Worm (Caenorhabditis elegans) whole organism, late embryonic: ENCODE data around the gene spe-29.

ENCODE experiments used
- C08G9.2 ChIP-seq: sonication (generic microtip); optimal IDR thresholded peaks from 2 replicates; lab custom pipeline; 2016; ENCODE audit warnings: mild to moderate bottlenecking, missing genetic modification characterization, moderate library complexity, missing compliant biosample characterization
- C38D4.7 ChIP-seq: fragments of 200-800 bp; sonication (Bioruptor generic); optimal IDR thresholded peaks from 2 replicates; lab custom pipeline; 2018; ENCODE audit warnings: mild to moderate bottlenecking, missing genetic modification characterization, moderate library complexity, missing compliant biosample characterization
- F13H6.1 ChIP-seq: sonication (generic microtip); optimal IDR thresholded peaks from 2 replicates; lab custom pipeline; 2016; ENCODE audit warnings: missing genetic modification characterization, missing compliant biosample characterization
- K02D7.2 ChIP-seq: sonication (generic microtip); optimal IDR thresholded peaks from 2 replicates; lab custom pipeline; 2017; ENCODE audit warnings: mild to moderate bottlenecking, missing genetic modification characterization, missing compliant biosample characterization
- Y22D7AL.16 ChIP-seq: sonication (generic microtip); optimal IDR thresholded peaks from 2 replicates; lab custom pipeline; 2016; ENCODE audit warnings: missing genetic modification characterization, missing compliant biosample characterization
- ahr-1 ChIP-seq: sonication (generic microtip); optimal IDR thresholded peaks from 2 replicates; lab custom pipeline; 2016; ENCODE audit warnings: missing genetic modification characterization, missing compliant biosample characterization
- ceh-14 ChIP-seq: sonication (generic microtip); optimal IDR thresholded peaks from 2 replicates; lab custom pipeline; 2016; ENCODE audit warnings: missing genotype, missing genetic modification characterization, missing compliant biosample characterization
- ceh-18 ChIP-seq: sonication (generic microtip); optimal IDR thresholded peaks from 2 replicates; lab custom pipeline; 2016; ENCODE audit warnings: missing genetic modification characterization, missing compliant biosample characterization
- ceh-2 ChIP-seq: sonication (generic microtip); optimal IDR thresholded peaks from 2 replicates; lab custom pipeline; 2016; ENCODE audit warnings: missing genotype, missing genetic modification characterization, missing compliant biosample characterization
- ceh-22 ChIP-seq: sonication (generic microtip); optimal IDR thresholded peaks from 2 replicates; lab custom pipeline; 2017; ENCODE audit warnings: missing biosample characterization, missing genetic modification characterization
- ceh-30 ChIP-seq: fragments of 150-350 bp; optimal IDR thresholded peaks from 2 replicates; lab custom pipeline; 2014; ENCODE audit warnings: missing biosample characterization, missing genetic modification characterization
- ceh-48 ChIP-seq: sonication (generic microtip); optimal IDR thresholded peaks from 2 replicates; lab custom pipeline; 2016; ENCODE audit warnings: missing genetic modification characterization, inconsistent platforms, missing compliant biosample characterization
- ceh-9 ChIP-seq: sonication (generic microtip); optimal IDR thresholded peaks from 2 replicates; lab custom pipeline; 2016; ENCODE audit warnings: mild to moderate bottlenecking, missing genetic modification characterization, inconsistent platforms, missing compliant biosample characterization
- elt-2 ChIP-seq: sonication (generic microtip); optimal IDR thresholded peaks from 2 replicates; lab custom pipeline; 2016; ENCODE audit warnings: missing genetic modification reagents, missing genetic modification characterization, missing compliant biosample characterization
- elt-4 ChIP-seq: sonication (generic microtip); optimal IDR thresholded peaks from 2 replicates; lab custom pipeline; 2016; ENCODE audit warnings: missing genetic modification characterization, missing compliant biosample characterization
- eyg-1 ChIP-seq: sonication (generic microtip); optimal IDR thresholded peaks from 2 replicates; lab custom pipeline; 2016; ENCODE audit warnings: missing genotype, missing genetic modification characterization, missing compliant biosample characterization
- fkh-6 ChIP-seq: sonication (generic microtip); optimal IDR thresholded peaks from 2 replicates; lab custom pipeline; 2016; ENCODE audit warnings: missing genetic modification characterization, missing compliant biosample characterization
- gmeb-2 ChIP-seq: sonication (generic microtip); optimal IDR thresholded peaks from 2 replicates; lab custom pipeline; 2016; ENCODE audit warnings: missing genetic modification characterization, inconsistent platforms, missing compliant biosample characterization
- hlh-13 ChIP-seq: fragments of 200-800 bp; sonication (Bioruptor generic); optimal IDR thresholded peaks from 2 replicates; lab custom pipeline; 2018; ENCODE audit warnings: mild to moderate bottlenecking, missing genetic modification characterization, missing compliant biosample characterization
- hlh-15 ChIP-seq: sonication (generic microtip); optimal IDR thresholded peaks from 2 replicates; lab custom pipeline; 2016; ENCODE audit warnings: missing genetic modification characterization, missing compliant biosample characterization
- hlh-30 ChIP-seq: sonication (generic microtip); optimal IDR thresholded peaks from 2 replicates; lab custom pipeline; 2017; ENCODE audit warnings: antibody characterized with exemption, missing genetic modification characterization, missing compliant biosample characterization; ENCODE audit not compliant: insufficient read depth
- hlh-6 ChIP-seq: sonication (generic microtip); optimal IDR thresholded peaks from 2 replicates; lab custom pipeline; 2016; ENCODE audit warnings: missing genotype, missing genetic modification characterization, missing compliant biosample characterization
- hlh-8 ChIP-seq: sonication (generic microtip); optimal IDR thresholded peaks from 2 replicates; lab custom pipeline; 2016; ENCODE audit warnings: missing genotype, missing genetic modification characterization, missing compliant biosample characterization
- lim-6 ChIP-seq: sonication (generic microtip); optimal IDR thresholded peaks from 2 replicates; lab custom pipeline; 2016; ENCODE audit warnings: missing genetic modification characterization, missing compliant biosample characterization
- lin-11 ChIP-seq: fragments of 200-800 bp; sonication (Bioruptor generic); optimal IDR thresholded peaks from 2 replicates; lab custom pipeline; 2018; ENCODE audit warnings: mild to moderate bottlenecking, missing genetic modification characterization, missing compliant biosample characterization
- madf-2 ChIP-seq: sonication (generic microtip); optimal IDR thresholded peaks from 2 replicates; lab custom pipeline; 2017; ENCODE audit warnings: missing genetic modification characterization, missing compliant biosample characterization
- nhr-11 ChIP-seq: fragments of 150-350 bp; optimal IDR thresholded peaks from 2 replicates; lab custom pipeline; 2014; ENCODE audit warnings: missing biosample characterization, missing genetic modification characterization
- nhr-232 ChIP-seq: sonication (generic microtip); optimal IDR thresholded peaks from 2 replicates; lab custom pipeline; 2016; ENCODE audit warnings: missing genetic modification characterization, missing compliant biosample characterization
- npax-4 ChIP-seq: sonication (generic microtip); optimal IDR thresholded peaks from 2 replicates; lab custom pipeline; 2016; ENCODE audit warnings: missing genetic modification characterization, missing compliant biosample characterization
- pax-1 ChIP-seq: fragments of 150-350 bp; optimal IDR thresholded peaks from 2 replicates; lab custom pipeline; 2014; ENCODE audit warnings: missing biosample characterization, missing genetic modification characterization
- pha-2 ChIP-seq: sonication (generic microtip); optimal IDR thresholded peaks from 2 replicates; lab custom pipeline; 2017; ENCODE audit warnings: mild to moderate bottlenecking, missing genetic modification characterization, missing compliant biosample characterization
- pros-1 ChIP-seq: fragments of 150-350 bp; optimal IDR thresholded peaks from 2 replicates; lab custom pipeline; 2014; ENCODE audit warnings: missing biosample characterization, missing genetic modification reagents, missing genetic modification characterization
- sdc-2 ChIP-seq: sonication (generic microtip); optimal IDR thresholded peaks from 2 replicates; lab custom pipeline; 2016; ENCODE audit warnings: missing genotype, missing genetic modification characterization, missing compliant biosample characterization
- sox-2 ChIP-seq: fragments of 200-800 bp; sonication (Bioruptor generic); IDR thresholded peaks from 2 replicates; pipeline ENCODE4 v1.3.6; 2022; ENCODE audit warnings: missing genetic modification reagents, missing genetic modification characterization, missing compliant biosample characterization
- sox-4 ChIP-seq: sonication (generic microtip); optimal IDR thresholded peaks from 2 replicates; lab custom pipeline; 2017; ENCODE audit warnings: mild to moderate bottlenecking, missing genetic modification characterization, inconsistent platforms, missing compliant biosample characterization
- unc-42 ChIP-seq: sonication (generic microtip); optimal IDR thresholded peaks from 2 replicates; lab custom pipeline; 2016; ENCODE audit warnings: missing genotype, missing genetic modification characterization, missing compliant biosample characterization
- unc-55 ChIP-seq: sonication (generic microtip); optimal IDR thresholded peaks from 2 replicates; lab custom pipeline; 2017; ENCODE audit warnings: missing biosample characterization, missing genetic modification reagents, missing genetic modification characterization
- unc-86 ChIP-seq: sonication (generic microtip); optimal IDR thresholded peaks from 2 replicates; lab custom pipeline; 2016; ENCODE audit warnings: missing genetic modification characterization, missing compliant biosample characterization
- zip-5 ChIP-seq: sonication (generic microtip); optimal IDR thresholded peaks from 2 replicates; lab custom pipeline; 2016; ENCODE audit warnings: missing genetic modification characterization, missing compliant biosample characterization
- ztf-16 ChIP-seq: sonication (generic microtip); optimal IDR thresholded peaks from 2 replicates; lab custom pipeline; 2017; ENCODE audit warnings: missing genetic modification characterization, missing compliant biosample characterization

The spe-29 gene

ce11 chrIV:9895088-9895487 lies 38.6 kb upstream of the spe-29 start, which contains the start of gene ssp-32:
TSS of gene ssp-32 (plus strand) at chrIV:9895388.
- no peak for TF ChIP-seq hlh-13 (GFP tag; lab: Kevin White, UChicago)
- no peak for TF ChIP-seq hlh-8 (tag; lab: Kevin White, UChicago)
- TF ChIP-seq unc-42 (tag; lab: Kevin White, UChicago) = no peak
- TF ChIP-seq unc-86 (tag; lab: Kevin White, UChicago) = no peak
- no peak for TF ChIP-seq ceh-9 (tag; lab: Kevin White, UChicago)
- no peak for TF ChIP-seq F13H6.1 (tag; lab: Kevin White, UChicago)
- TF ChIP-seq unc-55 (GFP tag; lab: Kevin White, UChicago) = no peak

- no peak for TF ChIP-seq ceh-30 (tag; lab: Kevin White, UChicago)
- TF ChIP-seq gmeb-2 (tag; lab: Kevin White, UChicago) = no peak
- no peak for TF ChIP-seq nhr-232 (tag; lab: Kevin White, UChicago)
- no peak for TF ChIP-seq hlh-30 (tag; lab: Kevin White, UChicago)
- TF ChIP-seq ahr-1 (tag; lab: Kevin White, UChicago) = no peak
- TF ChIP-seq C08G9.2 (tag; lab: Kevin White, UChicago) = no peak
- TF ChIP-seq unc-42 (tag; lab: Kevin White, UChicago) = no peak
- no peak for TF ChIP-seq ceh-22 (tag; lab: Kevin White, UChicago)
- TF ChIP-seq Y22D7AL.16 (tag; lab: Kevin White, UChicago) = no peak
- TF ChIP-seq, all 69 proteins: peak for 0
Observed at ce11 chrIV:9898712-9899111, 35.0 kb upstream of the spe-29 start, which contains the start of gene tbc-3. TSS of gene tbc-3 (plus strand) at chrIV:9899012.

DNA sequence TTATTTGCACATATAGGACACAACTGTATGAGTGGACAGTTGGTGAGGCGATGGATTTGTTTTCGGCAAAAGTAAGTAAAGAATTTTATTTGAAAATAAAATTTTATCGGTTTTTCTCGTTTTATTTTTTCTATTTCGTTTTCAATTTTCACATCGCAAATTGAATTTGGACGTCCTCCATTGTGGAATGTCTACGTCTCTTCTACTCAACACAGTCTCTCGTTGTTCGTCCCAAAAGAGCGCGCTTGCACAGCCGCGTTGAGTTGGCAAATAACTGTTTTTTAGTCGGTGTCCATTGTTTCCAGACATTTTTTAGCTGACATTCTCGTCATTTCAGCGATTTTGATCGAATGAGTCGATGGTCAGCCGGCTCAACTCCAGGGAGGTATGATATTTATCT lies 34.5 kb upstream of the spe-29 start:
- TF ChIP-seq unc-42 (tag; lab: Kevin White, UChicago) (peak; percentile 95), ceh-2 (tag; lab: Kevin White, UChicago) (no peak)

- TF ChIP-seq elt-2 (tag; lab: Kevin White, UChicago) = no peak
- no peak for TF ChIP-seq pha-2 (tag; lab: Kevin White, UChicago)
- TF ChIP-seq fkh-6 (tag; lab: Kevin White, UChicago) = no peak
- TF ChIP-seq nhr-11 = no peak
- TF ChIP-seq ceh-9 (tag; lab: Kevin White, UChicago) = no peak
- no peak for TF ChIP-seq hlh-15 (tag; lab: Kevin White, UChicago)
- TF ChIP-seq ztf-16 (tag; lab: Kevin White, UChicago) = no peak
- TF ChIP-seq elt-4 = no peak
- no peak for TF ChIP-seq lin-11
- TF ChIP-seq hlh-6 (tag; lab: Kevin White, UChicago) = no peak
- no peak for TF ChIP-seq Y22D7AL.16 (tag; lab: Kevin White, UChicago)
- TF ChIP-seq hlh-13 (GFP tag; lab: Kevin White, UChicago) = no peak
- TF ChIP-seq sox-4 (tag; lab: Kevin White, UChicago) = no peak
- TF ChIP-seq pros-1 (tag; lab: Kevin White, UChicago) = no peak
- no peak for TF ChIP-seq sdc-2 (tag; lab: Kevin White, UChicago)
Observed at ce11 chrIV:9903608-9904007, 30.1 kb upstream of the spe-29 start, which contains the start of gene best-13. TSS of gene best-13 (plus strand) at chrIV:9903908.

DNA sequence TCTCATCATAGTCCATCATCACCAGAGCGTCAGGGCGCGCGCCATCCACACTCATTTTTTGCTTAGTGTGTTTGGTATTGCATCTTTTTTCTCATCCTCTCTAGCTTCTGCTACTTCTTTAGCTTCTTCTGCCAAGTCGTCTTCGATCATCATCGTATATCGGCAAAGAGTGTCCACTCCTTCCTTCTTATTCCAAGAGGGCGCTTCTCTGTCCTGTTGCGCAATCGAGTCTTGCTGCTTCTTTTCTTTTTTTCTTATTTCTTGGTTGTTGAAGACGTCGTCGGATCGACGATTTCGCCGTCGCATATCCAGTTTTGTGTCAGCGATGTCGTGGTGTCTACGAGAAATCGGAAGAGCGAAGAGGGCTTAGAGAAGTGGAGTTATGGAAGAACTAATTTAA lies 20.6 kb upstream of the spe-29 start:
- TF ChIP-seq unc-55 (GFP tag; lab: Kevin White, UChicago) (no peak), ceh-18 (tag; lab: Kevin White, UChicago) (no peak), ceh-30 (tag; lab: Kevin White, UChicago) (no peak), hlh-13 (GFP tag; lab: Kevin White, UChicago) (no peak), ceh-48 (no peak), hlh-6 (tag; lab: Kevin White, UChicago) (no peak), hlh-8 (tag; lab: Kevin White, UChicago) (no peak)

ce11 chrIV:9915128-9915527 lies 18.6 kb upstream of the spe-29 start:
- TF ChIP-seq K02D7.2 (tag; lab: Kevin White, UChicago) (no peak), ceh-14 (tag; lab: Kevin White, UChicago) (no peak), pax-1 (tag; lab: Kevin White, UChicago) (no peak), npax-4 (tag; lab: Kevin White, UChicago) (no peak), ahr-1 (tag; lab: Kevin White, UChicago) (no peak), unc-55 (GFP tag; lab: Kevin White, UChicago) (no peak), F13H6.1 (tag; lab: Kevin White, UChicago) (no peak), lim-6 (tag; lab: Kevin White, UChicago) (no peak), nhr-232 (tag; lab: Kevin White, UChicago) (no peak), ceh-22 (tag; lab: Kevin White, UChicago) (no peak), ceh-30 (tag; lab: Kevin White, UChicago) (no peak), eyg-1 (no peak), Y22D7AL.16 (tag; lab: Kevin White, UChicago) (no peak), C38D4.7 (GFP tag; lab: Kevin White, UChicago) (no peak), madf-2 (no peak), zip-5 (no peak), elt-4 (no peak), gmeb-2 (tag; lab: Kevin White, UChicago) (no peak), sox-2 (no peak)
